Fruit fly (Drosophila melanogaster) whole organism, pupa: ENCODE results near the gene ltl.

Experiments used
- CG12605 ChIP-seq: fragments of 200-800 bp; sonication (Bioruptor generic); IDR thresholded peaks from 2 replicates; pipeline ENCODE4 v1.3.6; 2022; ENCODE audit warnings: missing biosample characterization, missing genetic modification characterization
- CG13204 ChIP-seq: fragments of 200-800 bp; sonication (Bioruptor generic); optimal IDR thresholded peaks from 2 replicates; lab custom pipeline; 2018; ENCODE audit warnings: missing biosample characterization, mild to moderate bottlenecking, missing genetic modification characterization, moderate library complexity
- CG14655 ChIP-seq: fragments of 200-800 bp; sonication (Bioruptor generic); optimal IDR thresholded peaks from 3 replicates; lab custom pipeline; 2017; ENCODE audit warnings: mild to moderate bottlenecking, missing biosample characterization, missing genetic modification reagents, missing genetic modification characterization
- CG4496 ChIP-seq: fragments of 200-800 bp; sonication (Bioruptor generic); IDR thresholded peaks from 3 replicates; pipeline ENCODE4 v1.3.6; 2022; ENCODE audit warnings: missing biosample characterization, missing genetic modification characterization
- CG8301 ChIP-seq: fragments of 200-800 bp; sonication (Bioruptor generic); optimal IDR thresholded peaks from 2 replicates; lab custom pipeline; 2018; ENCODE audit warnings: missing biosample characterization, mild to moderate bottlenecking, missing genetic modification characterization
- D1 ChIP-seq: fragments of 200-800 bp; sonication (Bioruptor generic); optimal IDR thresholded peaks from 2 replicates; lab custom pipeline; 2018; ENCODE audit warnings: missing biosample characterization, mild to moderate bottlenecking, missing genetic modification characterization, moderate library complexity
- EcR ChIP-seq: fragments of 200-800 bp; sonication (Bioruptor generic); optimal IDR thresholded peaks from 3 replicates; lab custom pipeline; 2019; ENCODE audit warnings: missing biosample characterization, missing genetic modification characterization, mild to moderate bottlenecking, moderate library complexity, missing genetic modification reagents
- Snoo ChIP-seq: fragments of 200-800 bp; sonication (Bioruptor generic); optimal IDR thresholded peaks from 3 replicates; lab custom pipeline; 2017; ENCODE audit warnings: missing biosample characterization, mild to moderate bottlenecking, missing genetic modification characterization, inconsistent platforms

- TF ChIP-seq CG8301 (tag; lab: Kevin White, UChicago), result no peak
- TF ChIP-seq D1 (tag; lab: Kevin White, UChicago), result no peak
- TF ChIP-seq CG4496, result 0 out of 3 replicates have a peak, but pooled peaks have one; percentile 26
- no peak for TF ChIP-seq CG12605 (GFP tag; lab: Robert Waterston, UW)
- no peak for TF ChIP-seq CG14655 (GFP tag; lab: Kevin White, UChicago)
- TF ChIP-seq Snoo, result no peak
- TF ChIP-seq EcR (GFP tag; lab: Kevin White, UChicago), result peak; percentile 56
- peak; percentile 26 for TF ChIP-seq CG13204
These were observed 8.1 kb upstream of the ltl start, which contains the start of gene CG7546 for dm6 chr3L:7510414-7511384.
